Fruit fly (Drosophila melanogaster) whole organism, embryonic: ENCODE data around the gene CG15547.

Experiments used
- Adf1 ChIP-seq: fragments of 200-800 bp; sonication (Bioruptor generic); IDR thresholded peaks from 2 replicates; pipeline ENCODE4 v1.3.6; 2022; ENCODE audit warnings: missing biosample characterization, missing genetic modification characterization
- CG13296 ChIP-seq: fragments of 200-800 bp; sonication (Bioruptor generic); optimal IDR thresholded peaks from 3 replicates; lab custom pipeline; 2018; ENCODE audit warnings: missing biosample characterization, mild to moderate bottlenecking, missing genetic modification characterization
- CG13894 ChIP-seq: fragments of 200-800 bp; sonication (Bioruptor generic); optimal IDR thresholded peaks from 3 replicates; lab custom pipeline; 2018; ENCODE audit warnings: missing biosample characterization, mild to moderate bottlenecking, missing genetic modification characterization, moderate library complexity
- CG17328 ChIP-seq: fragments of 200-800 bp; sonication (Bioruptor generic); IDR thresholded peaks from 2 replicates; pipeline ENCODE4 v1.3.6; 2022; ENCODE audit warnings: missing biosample characterization, missing genetic modification characterization
- CG30431 ChIP-seq: fragments of 200-800 bp; sonication (Bioruptor generic); optimal IDR thresholded peaks from 2 replicates; lab custom pipeline; 2017; ENCODE audit warnings: missing biosample characterization, missing genetic modification characterization
- CG33557 ChIP-seq: fragments of 200-800 bp; sonication (Bioruptor generic); optimal IDR thresholded peaks from 2 replicates; lab custom pipeline; 2019; ENCODE audit warnings: missing biosample characterization, mild to moderate bottlenecking, missing genetic modification characterization, moderate library complexity
- CG34422 ChIP-seq: fragments of 200-800 bp; sonication (Bioruptor generic); IDR thresholded peaks from 3 replicates; pipeline ENCODE4 v1.3.6; 2022; ENCODE audit warnings: missing biosample characterization, missing genetic modification characterization
- CG7372 ChIP-seq: fragments of 200-800 bp; sonication (Bioruptor generic); IDR thresholded peaks from 2 replicates; pipeline ENCODE4 v1.3.6; 2022; ENCODE audit warnings: missing biosample characterization, missing genetic modification characterization
- CG8290 ChIP-seq, 3 experiments: fragments of 200-800 bp; sonication (Bioruptor generic); optimal IDR thresholded peaks; 2 replicates each; lab custom pipeline; 2016 to 2019; ENCODE audit warnings: missing biosample characterization in 3 of 3, missing genetic modification characterization in 3 of 3, mild to moderate bottlenecking in 2 of 3, moderate library complexity in 1 of 3
- CG8924 ChIP-seq: fragments of 200-800 bp; optimal IDR thresholded peaks from 3 replicates; lab custom pipeline; 2019; ENCODE audit warnings: missing biosample characterization, mild to moderate bottlenecking, missing genetic modification characterization, moderate library complexity
- Camta ChIP-seq: fragments of 200-800 bp; sonication (Bioruptor generic); optimal IDR thresholded peaks from 2 replicates; lab custom pipeline; 2016; ENCODE audit warnings: missing biosample characterization, missing genetic modification characterization
- Deaf1 ChIP-seq: fragments of 200-800 bp; optimal IDR thresholded peaks from 3 replicates; lab custom pipeline; 2019; ENCODE audit warnings: missing biosample characterization, mild to moderate bottlenecking, missing genetic modification characterization, moderate library complexity
- Eip74EF ChIP-seq, 2 experiments: fragments of 200-800 bp in 1 of 2; fragments of >200 bp in 1 of 2; sonication (Bioruptor generic) in 1 of 2; optimal IDR thresholded peaks; 2 replicates each; lab custom pipeline; 2017 to 2019; ENCODE audit warnings: missing biosample characterization in 2 of 2, missing genetic modification characterization in 2 of 2, mild to moderate bottlenecking in 1 of 2, moderate library complexity in 1 of 2
- Fer1 ChIP-seq: fragments of 200-800 bp; sonication (Bioruptor generic); optimal IDR thresholded peaks from 2 replicates; lab custom pipeline; 2017; ENCODE audit warnings: missing biosample characterization, mild to moderate bottlenecking, missing genetic modification characterization
- HmgZ ChIP-seq: fragments of 200-800 bp; sonication (Bioruptor generic); optimal IDR thresholded peaks from 2 replicates; lab custom pipeline; 2018; ENCODE audit warnings: missing biosample characterization, mild to moderate bottlenecking, missing genetic modification characterization
- Lhr ChIP-seq: fragments of 200-800 bp; sonication (Bioruptor generic); optimal IDR thresholded peaks from 3 replicates; lab custom pipeline; 2017; ENCODE audit warnings: mild to moderate bottlenecking, missing biosample characterization, missing genetic modification reagents, missing genetic modification characterization
- Lim3 ChIP-seq: fragments of 200-800 bp; sonication (Bioruptor generic); IDR thresholded peaks from 2 replicates; pipeline ENCODE4 v1.3.6; 2022; ENCODE audit warnings: missing biosample characterization, missing genetic modification characterization
- Med ChIP-seq: fragments of 200-800 bp; sonication (Bioruptor generic); peaks from one replicate; lab custom pipeline; 2016; ENCODE audit warnings: missing biosample characterization, missing genetic modification characterization, mild to moderate bottlenecking, inconsistent platforms, moderate library complexity
- Trl ChIP-seq, 3 experiments: fragments of >200 bp in 2 of 3; fragments of 200-800 bp in 1 of 3; sonication (Bioruptor generic) in 1 of 3; optimal IDR thresholded peaks; 2 replicates in 1 of 3; 3 replicates in 2 of 3; lab custom pipeline; 2016 to 2017; ENCODE audit warnings: missing biosample characterization in 1 of 3, missing genetic modification characterization in 1 of 3
- abd-A ChIP-seq: fragments of 200-800 bp; sonication (Bioruptor generic); optimal IDR thresholded peaks from 3 replicates; lab custom pipeline; 2019; ENCODE audit warnings: missing biosample characterization, mild to moderate bottlenecking, missing genetic modification characterization, moderate library complexity
- cg ChIP-seq: fragments of 200-800 bp; sonication (Bioruptor generic); optimal IDR thresholded peaks from 3 replicates; lab custom pipeline; 2019; ENCODE audit warnings: missing biosample characterization, mild to moderate bottlenecking, missing genetic modification characterization, moderate library complexity
- da ChIP-seq: fragments of 200-800 bp; sonication (Bioruptor generic); optimal IDR thresholded peaks from 2 replicates; lab custom pipeline; 2016; ENCODE audit warnings: missing biosample characterization, missing genetic modification characterization
- eve ChIP-seq, 2 experiments: fragments of >200 bp; optimal IDR thresholded peaks; 2 replicates each; lab custom pipeline; 2017; ENCODE audit warnings: missing biosample characterization in 2 of 2, missing genetic modification characterization in 2 of 2
- fd64A ChIP-seq: fragments of 200-800 bp; sonication (Bioruptor generic); optimal IDR thresholded peaks from 3 replicates; lab custom pipeline; 2018; ENCODE audit warnings: missing biosample characterization, mild to moderate bottlenecking, missing genetic modification characterization
- gcm ChIP-seq: fragments of 200-800 bp; sonication (Bioruptor generic); optimal IDR thresholded peaks from 2 replicates; lab custom pipeline; 2019; ENCODE audit warnings: missing biosample characterization, mild to moderate bottlenecking, missing genetic modification characterization, moderate library complexity
- klu ChIP-seq: fragments of 200-800 bp; sonication (Bioruptor generic); IDR thresholded peaks from 2 replicates; pipeline ENCODE4 v1.3.6; 2022; ENCODE audit warnings: missing biosample characterization, missing genetic modification characterization
- lbe ChIP-seq: fragments of 200-800 bp; sonication (Bioruptor generic); optimal IDR thresholded peaks from 2 replicates; lab custom pipeline; 2016; ENCODE audit warnings: missing biosample characterization, mild to moderate bottlenecking, missing genetic modification characterization
- nmo ChIP-seq: fragments of 200-800 bp; sonication (Bioruptor generic); optimal IDR thresholded peaks from 2 replicates; lab custom pipeline; 2018; ENCODE audit warnings: missing biosample characterization, mild to moderate bottlenecking, missing genetic modification characterization, moderate library complexity
- nom ChIP-seq: fragments of 200-800 bp; sonication (Bioruptor generic); optimal IDR thresholded peaks from 2 replicates; lab custom pipeline; 2017; ENCODE audit warnings: missing biosample characterization, missing genetic modification characterization, mild to moderate bottlenecking, moderate library complexity, missing genetic modification reagents
- odd ChIP-seq: fragments of 200-800 bp; sonication (Bioruptor generic); optimal IDR thresholded peaks from 2 replicates; lab custom pipeline; 2017; ENCODE audit warnings: missing biosample characterization, mild to moderate bottlenecking, missing genetic modification characterization
- p53 ChIP-seq: fragments of 200-800 bp; sonication (Bioruptor generic); optimal IDR thresholded peaks from 2 replicates; lab custom pipeline; 2016; ENCODE audit warnings: missing biosample characterization, missing genetic modification characterization
- pb ChIP-seq: fragments of 200-800 bp; sonication (Bioruptor generic); optimal IDR thresholded peaks from 3 replicates; lab custom pipeline; 2016; ENCODE audit warnings: missing biosample characterization, missing genetic modification characterization
- pros ChIP-seq: fragments of 200-800 bp; sonication (Bioruptor generic); optimal IDR thresholded peaks from 3 replicates; lab custom pipeline; 2019; ENCODE audit warnings: missing biosample characterization, mild to moderate bottlenecking, missing genetic modification characterization, moderate library complexity
- pum ChIP-seq: fragments of 200-800 bp; sonication (Bioruptor generic); optimal IDR thresholded peaks from 2 replicates; lab custom pipeline; 2016; ENCODE audit warnings: missing biosample characterization, missing genetic modification characterization
- sens-2 ChIP-seq: fragments of 200-800 bp; sonication (Bioruptor generic); IDR thresholded peaks from 2 replicates; pipeline ENCODE4 v1.3.6; 2022; ENCODE audit warnings: missing biosample characterization, missing genetic modification characterization
- slou ChIP-seq: fragments of 200-800 bp; sonication (Bioruptor generic); optimal IDR thresholded peaks from 3 replicates; lab custom pipeline; 2016; ENCODE audit warnings: missing biosample characterization, missing genetic modification characterization
- tna ChIP-seq: fragments of 200-800 bp; sonication (Bioruptor generic); IDR thresholded peaks from 2 replicates; pipeline ENCODE4 v1.3.6; 2022; ENCODE audit warnings: missing biosample characterization, missing genetic modification characterization; ENCODE audit not compliant: partially characterized antibody
- toy ChIP-seq: fragments of 200-800 bp; sonication (Bioruptor generic); IDR thresholded peaks from 2 replicates; pipeline ENCODE4 v1.3.6; 2022; ENCODE audit warnings: missing biosample characterization, missing genetic modification characterization
- twi ChIP-seq: fragments of 200-800 bp; optimal IDR thresholded peaks from 2 replicates; lab custom pipeline; 2019; ENCODE audit warnings: missing biosample characterization, mild to moderate bottlenecking, missing genetic modification characterization, moderate library complexity
- z ChIP-seq: fragments of 200-800 bp; sonication (Bioruptor generic); IDR thresholded peaks from 3 replicates; pipeline ENCODE4 v1.3.6; 2022; ENCODE audit warnings: missing biosample characterization, missing genetic modification characterization

Gene CG15547

dm6 chr3R:30887302-30887701 lies 4.0 kb upstream of the CG15547 start:
- no peak for TF ChIP-seq CG7372 (GFP tag; lab: Robert Waterston, UW)
- no peak for TF ChIP-seq CG17328 (GFP tag; lab: Robert Waterston, UW)
- TF ChIP-seq lbe (GFP tag; lab: Kevin White, UChicago), result peak; percentile 16

DNA sequence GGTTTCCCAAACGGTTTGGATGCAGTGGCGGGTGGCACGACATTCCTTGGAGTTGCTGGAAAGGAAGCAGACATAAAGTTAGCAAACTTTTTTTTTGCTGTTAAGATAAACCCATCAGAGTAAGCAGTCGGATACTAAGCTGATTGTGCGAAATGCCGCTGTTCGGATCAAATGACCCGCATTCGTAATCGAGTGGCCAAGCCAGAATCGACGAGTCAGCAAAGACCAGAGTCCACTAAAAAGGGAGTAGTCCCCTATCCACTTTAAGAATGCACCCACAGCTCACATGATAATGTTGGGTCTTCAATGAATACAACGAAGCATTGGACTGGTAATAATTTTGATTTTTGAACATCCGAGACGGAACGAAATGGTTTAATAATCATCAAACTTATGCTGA lies 3.5 kb upstream of the CG15547 start:
- peak; percentile 15 for TF ChIP-seq gcm (GFP tag; lab: Kevin White, UChicago)
- no peak for TF ChIP-seq pum (GFP tag; lab: Kevin White, UChicago)

dm6 chr3R:30880894-30881293 lies 2.4 kb downstream of the CG15547 start, which contains the start of gene CG12071:
Gene CG12071 (minus strand): TSS chr3R:30881027.
- no peak for TF ChIP-seq Lhr (GFP tag; lab: Kevin White, UChicago)
- no peak for TF ChIP-seq pros
- no peak for TF ChIP-seq eve (GFP tag; optimal IDR thresholded peaks at IDR 0.05; lab: Kevin White, UChicago)
- peak; percentile 69 for TF ChIP-seq CG13894
- no peak for TF ChIP-seq pb
- TF ChIP-seq CG30431, result no peak
- no peak for TF ChIP-seq Eip74EF (GFP tag; optimal IDR thresholded peaks at IDR 0.05; lab: Kevin White, UChicago)
- TF ChIP-seq Med, result peak; percentile 1
- TF ChIP-seq nom, result no peak
- no peak for TF ChIP-seq da (GFP tag; lab: Kevin White, UChicago)
- TF ChIP-seq z (GFP tag; lab: Robert Waterston, UW), result peak; percentile 73
- peak; percentile 35 for TF ChIP-seq Deaf1 (tag; lab: Kevin White, UChicago)
- peak; percentile 58 for TF ChIP-seq abd-A (tag; lab: Kevin White, UChicago)
- TF ChIP-seq HmgZ (tag; lab: Kevin White, UChicago), result no peak
- TF ChIP-seq CG8924 (tag; lab: Kevin White, UChicago), result no peak
- TF ChIP-seq CG34422, result 0 out of 3 replicates have a peak, but pooled peaks have one; percentile 19
- no peak for TF ChIP-seq toy (GFP tag; lab: Robert Waterston, UW)
- no peak for TF ChIP-seq klu (GFP tag; lab: Robert Waterston, UW)
- no peak for TF ChIP-seq fd64A (GFP tag; lab: Kevin White, UChicago)
- TF ChIP-seq cg (GFP tag; lab: Kevin White, UChicago), result peak; percentile 39
- no peak for TF ChIP-seq nmo (GFP tag; lab: Kevin White, UChicago)
- TF ChIP-seq odd (GFP tag; lab: Kevin White, UChicago), result no peak
- TF ChIP-seq sens-2, result no peak
- no peak for TF ChIP-seq Lim3 (GFP tag; lab: Robert Waterston, UW)
- TF ChIP-seq slou, result no peak
- TF ChIP-seq Fer1 (GFP tag; lab: Kevin White, UChicago), result peak; percentile 1
- TF ChIP-seq CG13296 (GFP tag; lab: Kevin White, UChicago), result no peak
- TF ChIP-seq tna, result no peak
- TF ChIP-seq p53 (GFP tag; lab: Kevin White, UChicago), result no peak
- TF ChIP-seq twi (tag; lab: Kevin White, UChicago), result no peak
- TF ChIP-seq Adf1 (GFP tag; lab: Robert Waterston, UW), result peak; percentile 45; the same call in 1 of the 2 replicates
- peak; percentile 55 to 63 for TF ChIP-seq Trl (optimal IDR thresholded peaks at IDR 0.05; lab: Kevin White, UChicago)
- no peak for TF ChIP-seq Trl (GFP tag; optimal IDR thresholded peaks at IDR 0.05; lab: Kevin White, UChicago)
- peak; percentile 71 for TF ChIP-seq CG8290 (GFP tag; optimal IDR thresholded peaks at IDR 0.05; lab: Kevin White, UChicago)
- peak in 1 of 2 experiments; percentile 81 for TF ChIP-seq CG8290 (tag; optimal IDR thresholded peaks at IDR 0.05; lab: Kevin White, UChicago)
- TF ChIP-seq CG33557 (GFP tag; lab: Kevin White, UChicago), result no peak
- TF ChIP-seq Camta (GFP tag; lab: Kevin White, UChicago), result no peak
- TF ChIP-seq, all 482 proteins: peak for 11
